Worm (Caenorhabditis elegans) whole organism, young adult: ENCODE results near the gene Y22D7AL.7.

ENCODE experiments used
- B0019.2 ChIP-seq: fragments of 200-800 bp; sonication (Bioruptor generic); conservative IDR thresholded peaks from 2 replicates; pipeline ENCODE4 v1.3.6; 2022; ENCODE audit warnings: missing genetic modification reagents, missing genetic modification characterization, missing compliant biosample characterization
- B0035.1 ChIP-seq: sonication (generic microtip); optimal IDR thresholded peaks from 2 replicates; lab custom pipeline; 2016; ENCODE audit warnings: missing genetic modification characterization, mild to moderate bottlenecking, missing compliant biosample characterization, missing genotype, missing genetic modification reagents
- C06A6.2 ChIP-seq: fragments of 200-800 bp; sonication (Bioruptor generic); conservative IDR thresholded peaks from 2 replicates; pipeline ENCODE4 v1.3.6; 2022; ENCODE audit warnings: missing genetic modification characterization, missing compliant biosample characterization
- F23B12.7 ChIP-seq: sonication (generic microtip); optimal IDR thresholded peaks from 2 replicates; lab custom pipeline; 2017; ENCODE audit warnings: missing genetic modification characterization, mild to moderate bottlenecking, missing compliant biosample characterization, antibody characterized with exemption, moderate library complexity; ENCODE audit not compliant: insufficient read depth
- F33H1.4 ChIP-seq: fragments of 200-800 bp; sonication (Bioruptor generic); IDR thresholded peaks from 2 replicates; pipeline ENCODE4 v1.3.6; 2022; ENCODE audit warnings: missing genetic modification reagents, missing genetic modification characterization, missing compliant biosample characterization
- F39B2.1 ChIP-seq: fragments of 200-800 bp; sonication (Bioruptor generic); IDR thresholded peaks from 2 replicates; pipeline ENCODE4 v1.3.6; 2022; ENCODE audit warnings: missing genetic modification reagents, missing genetic modification characterization, missing compliant biosample characterization
- K12H6.12 ChIP-seq: fragments of 200-800 bp; sonication (Bioruptor generic); optimal IDR thresholded peaks from 2 replicates; lab custom pipeline; 2018; ENCODE audit warnings: mild to moderate bottlenecking, missing genetic modification characterization, missing compliant biosample characterization
- Y56A3A.18 ChIP-seq: fragments of 200-800 bp; sonication (Bioruptor generic); IDR thresholded peaks from 2 replicates; pipeline ENCODE4 v1.3.6; 2022; ENCODE audit warnings: missing genetic modification reagents, missing genetic modification characterization, missing compliant biosample characterization
- ZK185.1 ChIP-seq: sonication (generic microtip); optimal IDR thresholded peaks from 2 replicates; lab custom pipeline; 2016; ENCODE audit warnings: mild to moderate bottlenecking, missing genetic modification characterization, missing compliant biosample characterization; ENCODE audit not compliant: poor library complexity, severe bottlenecking
- ama-1 ChIP-seq, 3 experiments: fragments of 150-350 bp in 1 of 3; sonication (generic microtip) in 2 of 3; optimal IDR thresholded peaks; 2 replicates each; lab custom pipeline; 2014 to 2018; ENCODE audit warnings: missing biosample characterization in 2 of 3, missing genetic modification characterization in 2 of 3, missing genetic modification reagents in 2 of 3
- atf-7 ChIP-seq: sonication (generic microtip); optimal IDR thresholded peaks from 2 replicates; lab custom pipeline; 2017; ENCODE audit warnings: mild to moderate bottlenecking, missing genetic modification characterization, missing compliant biosample characterization
- attf-6 ChIP-seq: fragments of 200-800 bp; sonication (Bioruptor generic); IDR thresholded peaks from 2 replicates; pipeline ENCODE4 v1.3.6; 2022; ENCODE audit warnings: missing genetic modification reagents, missing genetic modification characterization, missing compliant biosample characterization
- cebp-1 ChIP-seq, 2 experiments: fragments of 200-800 bp in 1 of 2; sonication (Bioruptor generic) in 1 of 2; sonication (generic microtip) in 1 of 2; IDR thresholded peaks in 1 of 2; optimal IDR thresholded peaks in 1 of 2; 2 replicates each; pipeline versions ENCODE4 v1.3.6 to Lab custom; 2017 to 2022; ENCODE audit warnings: missing compliant biosample characterization in 2 of 2, missing genetic modification characterization in 2 of 2, mild to moderate bottlenecking in 1 of 2, missing genetic modification reagents in 1 of 2, moderate library complexity in 1 of 2
- ceh-100 ChIP-seq: fragments of 200-800 bp; sonication (Bioruptor generic); IDR thresholded peaks from 2 replicates; pipeline ENCODE4 v1.3.6; 2022; ENCODE audit warnings: missing genetic modification reagents, missing genetic modification characterization, missing compliant biosample characterization
- ceh-91 ChIP-seq: fragments of 200-800 bp; sonication (Bioruptor generic); IDR thresholded peaks from 2 replicates; pipeline ENCODE4 v1.3.6; 2022; ENCODE audit warnings: missing genetic modification reagents, missing genetic modification characterization, missing compliant biosample characterization
- die-1 ChIP-seq: sonication (generic microtip); optimal IDR thresholded peaks from 2 replicates; lab custom pipeline; 2016; ENCODE audit warnings: missing genotype, mild to moderate bottlenecking, missing genetic modification characterization, missing compliant biosample characterization
- dpff-1 ChIP-seq: sonication (generic microtip); optimal IDR thresholded peaks from 2 replicates; lab custom pipeline; 2017; ENCODE audit warnings: mild to moderate bottlenecking, missing genetic modification characterization, missing compliant biosample characterization
- dpl-1 ChIP-seq: fragments of 150-350 bp; optimal IDR thresholded peaks from 2 replicates; lab custom pipeline; 2014; ENCODE audit warnings: missing biosample characterization, missing genetic modification reagents, missing genetic modification characterization
- efl-1 ChIP-seq: fragments of 150-350 bp; optimal IDR thresholded peaks from 2 replicates; lab custom pipeline; 2014; ENCODE audit warnings: missing biosample characterization, missing genetic modification reagents, missing genetic modification characterization
- hmg-1.2 ChIP-seq: fragments of 200-800 bp; sonication (Bioruptor generic); IDR thresholded peaks from 2 replicates; pipeline ENCODE4 v1.3.6; 2022; ENCODE audit warnings: missing genetic modification reagents, missing genetic modification characterization, missing compliant biosample characterization
- hsf-1 ChIP-seq: fragments of 200-800 bp; sonication (Bioruptor generic); IDR thresholded peaks from 2 replicates; pipeline ENCODE4 v1.3.6; 2022; ENCODE audit warnings: missing genetic modification reagents, missing genetic modification characterization, missing compliant biosample characterization
- let-607 ChIP-seq, 2 experiments: fragments of 200-800 bp in 1 of 2; sonication (Bioruptor generic) in 1 of 2; sonication (generic microtip) in 1 of 2; optimal IDR thresholded peaks; 2 replicates each; lab custom pipeline; 2016 to 2018; ENCODE audit warnings: mild to moderate bottlenecking in 2 of 2, missing compliant biosample characterization in 2 of 2, missing genetic modification characterization in 2 of 2, moderate library complexity in 2 of 2, missing genotype in 1 of 2
- lin-26 ChIP-seq: fragments of 200-800 bp; sonication (Bioruptor generic); IDR thresholded peaks from 2 replicates; pipeline ENCODE4 v1.3.6; 2022; ENCODE audit warnings: missing genetic modification reagents, missing genetic modification characterization, missing compliant biosample characterization
- lin-35 ChIP-seq, 3 experiments: fragments of 150-350 bp in 2 of 3; sonication (generic microtip) in 1 of 3; optimal IDR thresholded peaks; 2 replicates each; lab custom pipeline; 2014 to 2018; ENCODE audit warnings: missing biosample characterization in 3 of 3, missing genetic modification characterization in 3 of 3, missing genetic modification reagents in 3 of 3
- lin-40 ChIP-seq: sonication (generic microtip); optimal IDR thresholded peaks from 2 replicates; lab custom pipeline; 2016; ENCODE audit warnings: missing genetic modification characterization, mild to moderate bottlenecking, missing compliant biosample characterization, missing genotype, missing genetic modification reagents
- lin-54 ChIP-seq: fragments of 200-800 bp; sonication (Bioruptor generic); optimal IDR thresholded peaks from 2 replicates; lab custom pipeline; 2018; ENCODE audit warnings: mild to moderate bottlenecking, missing genetic modification characterization, missing compliant biosample characterization
- lsy-27 ChIP-seq: sonication (generic microtip); optimal IDR thresholded peaks from 2 replicates; lab custom pipeline; 2017; ENCODE audit warnings: missing genetic modification characterization, mild to moderate bottlenecking, missing compliant biosample characterization, antibody characterized with exemption, missing genotype, borderline replicate concordance; ENCODE audit not compliant: insufficient read depth
- madf-8 ChIP-seq: fragments of 200-800 bp; sonication (Bioruptor generic); conservative IDR thresholded peaks from 2 replicates; pipeline ENCODE4 v1.3.6; 2022; ENCODE audit warnings: missing genetic modification reagents, missing genetic modification characterization, missing compliant biosample characterization
- mcd-1 ChIP-seq: fragments of 200-800 bp; sonication (Bioruptor generic); IDR thresholded peaks from 2 replicates; pipeline ENCODE4 v1.3.6; 2022; ENCODE audit warnings: missing genetic modification reagents, missing genetic modification characterization, missing compliant biosample characterization
- nfyb-1 ChIP-seq: fragments of 200-800 bp; sonication (Bioruptor generic); IDR thresholded peaks from 2 replicates; pipeline ENCODE4 v1.3.6; 2022; ENCODE audit warnings: missing genetic modification reagents, missing genetic modification characterization, missing compliant biosample characterization
- nhr-179 ChIP-seq: sonication (generic microtip); optimal IDR thresholded peaks from 2 replicates; lab custom pipeline; 2016; ENCODE audit warnings: mild to moderate bottlenecking, missing genetic modification characterization, missing compliant biosample characterization
- pbrm-1 ChIP-seq: fragments of 200-800 bp; sonication (Bioruptor generic); IDR thresholded peaks from 2 replicates; pipeline ENCODE4 v1.3.6; 2022; ENCODE audit warnings: missing genetic modification reagents, missing genetic modification characterization, missing compliant biosample characterization
- rec-8 ChIP-seq, 2 experiments: sonication (generic microtip); optimal IDR thresholded peaks; 2 replicates each; lab custom pipeline; 2016; ENCODE audit warnings: mild to moderate bottlenecking in 2 of 2, missing genetic modification characterization in 2 of 2, missing genetic modification reagents in 2 of 2, missing genotype in 2 of 2, missing biosample characterization in 1 of 2, missing compliant biosample characterization in 1 of 2, moderate library complexity in 1 of 2
- snpc-1.3 ChIP-seq: sonication (generic microtip); optimal IDR thresholded peaks from 2 replicates; lab custom pipeline; 2017; ENCODE audit warnings: missing genetic modification characterization, mild to moderate bottlenecking, missing compliant biosample characterization, antibody characterized with exemption, moderate library complexity, missing genotype, missing genetic modification reagents; ENCODE audit not compliant: insufficient read depth
- sptf-2 ChIP-seq: fragments of 200-800 bp; sonication (Bioruptor generic); optimal IDR thresholded peaks from 2 replicates; lab custom pipeline; 2018; ENCODE audit warnings: mild to moderate bottlenecking, missing genetic modification characterization, missing compliant biosample characterization
- tbx-9 ChIP-seq: sonication (generic microtip); optimal IDR thresholded peaks from 2 replicates; lab custom pipeline; 2016; ENCODE audit warnings: borderline replicate concordance, missing genetic modification characterization, inconsistent platforms, missing compliant biosample characterization
- tlf-1 ChIP-seq: fragments of 200-800 bp; sonication (Bioruptor generic); optimal IDR thresholded peaks from 2 replicates; lab custom pipeline; 2018; ENCODE audit warnings: mild to moderate bottlenecking, missing genetic modification characterization, missing compliant biosample characterization
- unc-62 ChIP-seq: fragments of 150-350 bp; optimal IDR thresholded peaks from 2 replicates; lab custom pipeline; 2014; ENCODE audit warnings: missing biosample characterization, missing genetic modification reagents, missing genetic modification characterization
- ztf-28 ChIP-seq: fragments of 200-800 bp; sonication (Bioruptor generic); IDR thresholded peaks from 2 replicates; pipeline ENCODE4 v1.3.6; 2022; ENCODE audit warnings: missing genetic modification reagents, missing genetic modification characterization, missing compliant biosample characterization
- ztf-3 ChIP-seq: fragments of 200-800 bp; sonication (Bioruptor generic); optimal IDR thresholded peaks from 2 replicates; lab custom pipeline; 2018; ENCODE audit warnings: mild to moderate bottlenecking, missing genetic modification characterization, missing compliant biosample characterization
- ztf-6 ChIP-seq: fragments of 200-800 bp; sonication (Bioruptor generic); IDR thresholded peaks from 2 replicates; pipeline ENCODE4 v1.3.6; 2022; ENCODE audit warnings: missing genetic modification reagents, missing genetic modification characterization, missing compliant biosample characterization

The Y22D7AL.7 gene

ce11 chrIII:1576451-1576850, at the start of gene Y22D7AL.7:
TSS of gene Y22D7AL.7 (plus strand) at chrIII:1576751.
- TF ChIP-seq pbrm-1 (GFP tag; lab: Robert Waterston, UW) = no peak
- no peak for TF ChIP-seq ceh-100 (GFP tag; lab: Robert Waterston, UW)
- TF ChIP-seq lin-35 (GFP tag; optimal IDR thresholded peaks at IDR 0.05; lab: Kevin White, UChicago) = no peak
- no peak for TF ChIP-seq tbx-9 (tag; lab: Kevin White, UChicago)
- TF ChIP-seq madf-8 (GFP tag; lab: Robert Waterston, UW) = no peak
- TF ChIP-seq atf-7 (tag; lab: Kevin White, UChicago) = no peak
- no peak for TF ChIP-seq dpl-1 (GFP tag; lab: Kevin White, UChicago)
- TF ChIP-seq ztf-6 (GFP tag; lab: Robert Waterston, UW) = no peak
- TF ChIP-seq ama-1 (optimal IDR thresholded peaks at IDR 0.05; lab: Kevin White, UChicago) = no peak
- no peak for TF ChIP-seq ama-1 (GFP tag; optimal IDR thresholded peaks at IDR 0.05; lab: Kevin White, UChicago)
- TF ChIP-seq B0035.1 (tag; lab: Kevin White, UChicago) = no peak
- TF ChIP-seq ZK185.1 (tag; lab: Kevin White, UChicago) = no peak
- no peak for TF ChIP-seq rec-8 (tag; optimal IDR thresholded peaks at IDR 0.05; lab: Kevin White, UChicago)
- no peak for TF ChIP-seq cebp-1 (GFP tag; IDR thresholded peaks at IDR 0.05; lab: Robert Waterston, UW)
- no peak for TF ChIP-seq cebp-1 (tag; optimal IDR thresholded peaks at IDR 0.05; lab: Kevin White, UChicago)
- no peak for TF ChIP-seq tlf-1 (GFP tag; lab: Kevin White, UChicago)
- no peak for TF ChIP-seq sptf-2 (GFP tag; lab: Kevin White, UChicago)
- no peak for TF ChIP-seq unc-62 (GFP tag; lab: Kevin White, UChicago)
- TF ChIP-seq Y56A3A.18 = no peak

ce11 chrIII:1528423-1528822, 48.1 kb upstream of the Y22D7AL.7 start:
- TF ChIP-seq B0019.2 = no peak
- no peak for TF ChIP-seq snpc-1.3
- no peak for TF ChIP-seq attf-6
- no peak for TF ChIP-seq K12H6.12 (tag; lab: Kevin White, UChicago)
- TF ChIP-seq lin-26 (GFP tag; lab: Robert Waterston, UW) = no peak
- no peak for TF ChIP-seq die-1
- no peak for TF ChIP-seq let-607 (tag; optimal IDR thresholded peaks at IDR 0.05; lab: Kevin White, UChicago)
- no peak for TF ChIP-seq dpff-1 (tag; lab: Kevin White, UChicago)
- TF ChIP-seq F39B2.1 = no peak

ce11 chrIII:1532777-1533473, 43.6 kb upstream of the Y22D7AL.7 start, which contains the start of gene snf-6:
TSS of gene snf-6 (minus strand) at chrIII:1532827.
- TF ChIP-seq F33H1.4 = peak; percentile 24; the same call in 1 of the 2 replicates
- TF ChIP-seq dpff-1 (tag; lab: Kevin White, UChicago) = no peak
- TF ChIP-seq lin-54 (GFP tag; lab: Kevin White, UChicago) = peak; percentile 94
- TF ChIP-seq ceh-91 (GFP tag; lab: Robert Waterston, UW) = 0 out of 2 replicates have a peak, but pooled peaks have one; percentile 19
- TF ChIP-seq lsy-27 (tag; lab: Kevin White, UChicago) = no peak
- TF ChIP-seq lin-40 (tag; lab: Kevin White, UChicago) = peak; percentile 31
- 0 out of 2 replicates have a peak, but pooled peaks have one; percentile 12 for TF ChIP-seq nfyb-1 (GFP tag; lab: Robert Waterston, UW)
- peak; percentile 54 for TF ChIP-seq dpl-1 (GFP tag; lab: Kevin White, UChicago)
- TF ChIP-seq hmg-1.2 = peak; percentile 8; the same call in 1 of the 2 replicates
- TF ChIP-seq cebp-1 (GFP tag; IDR thresholded peaks at IDR 0.05; lab: Robert Waterston, UW) = 0 out of 2 replicates have a peak, but pooled peaks have one; percentile 13
- peak; percentile 72 for TF ChIP-seq cebp-1 (tag; optimal IDR thresholded peaks at IDR 0.05; lab: Kevin White, UChicago)
- no peak for TF ChIP-seq hsf-1 (GFP tag; lab: Robert Waterston, UW)
- TF ChIP-seq C06A6.2 (GFP tag; lab: Robert Waterston, UW) = no peak
- peak; percentile 94 for TF ChIP-seq mcd-1 (GFP tag; lab: Robert Waterston, UW)
- no peak for TF ChIP-seq nhr-179 (tag; lab: Kevin White, UChicago)
- no peak for TF ChIP-seq ztf-28
- TF ChIP-seq lin-35 (GFP tag; optimal IDR thresholded peaks at IDR 0.05; lab: Kevin White, UChicago) = peak in 2 of 3 experiments; percentile 52 to 92
- TF ChIP-seq F23B12.7 = peak; percentile 41
- no peak for TF ChIP-seq ztf-3
- peak; percentile 77 for TF ChIP-seq efl-1
